Fruit fly (Drosophila melanogaster) whole organism: ENCODE results near the gene Ykt6.

Experiments
- Dll ChIP-seq: fragments of >200 bp; optimal IDR thresholded peaks from 2 replicates; lab custom pipeline; 2017
- pan ChIP-seq: fragments of >200 bp; optimal IDR thresholded peaks from 2 replicates; lab custom pipeline; 2017
- psq ChIP-seq: fragments of >200 bp; optimal IDR thresholded peaks from 2 replicates; lab custom pipeline; 2017

- TF ChIP-seq psq (no peak), pan (lab: Kevin White, UChicago) (no peak), Dll (lab: Kevin White, UChicago) (no peak)
Measured at dm6 chrX:7960988-7961387, 40.8 kb downstream of the Ykt6 start.
